Worm (Caenorhabditis elegans) whole organism, early embryonic: ENCODE measurements around the gene D2021.4.
A peak's percentile ranks its signal among the peaks of the same experiment; 100 is the strongest.

Experiments
- B0310.2 ChIP-seq: sonication (generic microtip); optimal IDR thresholded peaks from 2 replicates; lab custom pipeline; 2016; ENCODE audit warnings: mild to moderate bottlenecking, missing genetic modification characterization, missing compliant biosample characterization
- F13C5.2 ChIP-seq: sonication (generic microtip); optimal IDR thresholded peaks from 2 replicates; lab custom pipeline; 2017; ENCODE audit warnings: mild to moderate bottlenecking, missing genetic modification characterization, inconsistent platforms, missing compliant biosample characterization
- aly-1 ChIP-seq: sonication (generic microtip); optimal IDR thresholded peaks from 2 replicates; lab custom pipeline; 2016; ENCODE audit warnings: missing genetic modification characterization, missing compliant biosample characterization
- ama-1 ChIP-seq: fragments of 150-350 bp; optimal IDR thresholded peaks from 2 replicates; lab custom pipeline; 2014
- ceh-13 ChIP-seq: fragments of 200-800 bp; sonication (Bioruptor generic); optimal IDR thresholded peaks from 2 replicates; lab custom pipeline; 2018; ENCODE audit warnings: mild to moderate bottlenecking, missing genetic modification characterization, missing compliant biosample characterization
- ceh-36 ChIP-seq: sonication (generic microtip); optimal IDR thresholded peaks from 2 replicates; lab custom pipeline; 2016; ENCODE audit warnings: missing genetic modification characterization, inconsistent platforms, missing compliant biosample characterization
- ets-7 ChIP-seq: sonication (generic microtip); optimal IDR thresholded peaks from 2 replicates; lab custom pipeline; 2016; ENCODE audit warnings: missing genotype, missing genetic modification characterization, missing compliant biosample characterization
- flt-1 ChIP-seq: fragments of 200-800 bp; sonication (Bioruptor generic); IDR thresholded peaks from 2 replicates; pipeline ENCODE4 v1.3.6; 2022; ENCODE audit warnings: missing genetic modification characterization, missing compliant biosample characterization
- hmbx-1 ChIP-seq: sonication (generic microtip); optimal IDR thresholded peaks from 2 replicates; lab custom pipeline; 2016; ENCODE audit warnings: mild to moderate bottlenecking, missing genetic modification characterization, missing compliant biosample characterization
- hmg-4 ChIP-seq: fragments of 200-800 bp; sonication (Bioruptor generic); optimal IDR thresholded peaks from 2 replicates; lab custom pipeline; 2018; ENCODE audit warnings: mild to moderate bottlenecking, missing genetic modification characterization, missing compliant biosample characterization
- hnd-1 ChIP-seq: sonication (generic microtip); optimal IDR thresholded peaks from 2 replicates; lab custom pipeline; 2016; ENCODE audit warnings: missing genetic modification characterization, missing compliant biosample characterization
- pes-1 ChIP-seq: fragments of 200-800 bp; sonication (Bioruptor generic); IDR thresholded peaks from 2 replicates; pipeline ENCODE4 v1.3.6; 2022; ENCODE audit warnings: missing genetic modification reagents, missing genetic modification characterization, missing compliant biosample characterization
- scrt-1 ChIP-seq: fragments of 200-800 bp; sonication (Bioruptor generic); IDR thresholded peaks from 2 replicates; pipeline ENCODE4 v1.3.6; 2022; ENCODE audit warnings: missing genetic modification characterization, missing compliant biosample characterization
- sea-1 ChIP-seq: fragments of 200-800 bp; sonication (Bioruptor generic); conservative IDR thresholded peaks from 2 replicates; pipeline ENCODE4 v1.3.6; 2022; ENCODE audit warnings: missing genetic modification characterization, missing compliant biosample characterization
- tbx-11 ChIP-seq: fragments of 200-800 bp; sonication (Bioruptor generic); IDR thresholded peaks from 2 replicates; pipeline ENCODE4 v1.3.6; 2022; ENCODE audit warnings: missing genetic modification characterization, missing compliant biosample characterization
- tbx-37 ChIP-seq: fragments of 200-800 bp; sonication (Bioruptor generic); conservative IDR thresholded peaks from 2 replicates; pipeline ENCODE4 v1.3.6; 2022; ENCODE audit warnings: missing genetic modification reagents, missing genetic modification characterization, missing compliant biosample characterization
- tra-4 ChIP-seq: sonication (generic microtip); optimal IDR thresholded peaks from 2 replicates; lab custom pipeline; 2017; ENCODE audit warnings: missing genetic modification characterization, missing compliant biosample characterization

Gene D2021.4

ce11 chrX:8581447-8581846, 32.6 kb upstream of the D2021.4 start, which contains the start of gene F18E9.8:
Gene F18E9.8, minus strand, starts transcription at chrX:8581547.
- TF ChIP-seq flt-1 (GFP tag; lab: Robert Waterston, UW) (no peak), ets-7 (no peak), F13C5.2 (no peak), ama-1 (lab: Kevin White, UChicago) (no peak), ceh-36 (tag; lab: Kevin White, UChicago) (no peak), tra-4 (tag; lab: Kevin White, UChicago) (no peak), hmbx-1 (tag; lab: Kevin White, UChicago) (no peak), B0310.2 (tag; lab: Kevin White, UChicago) (no peak), aly-1 (tag; lab: Kevin White, UChicago) (no peak), ceh-13 (no peak), sea-1 (GFP tag; lab: Robert Waterston, UW) (no peak)

- TF ChIP-seq B0310.2 (tag; lab: Kevin White, UChicago): no peak
- no peak for TF ChIP-seq hmg-4 (GFP tag; lab: Kevin White, UChicago)
- TF ChIP-seq aly-1 (tag; lab: Kevin White, UChicago): no peak
These were observed 31.3 kb upstream of the D2021.4 start, which contains the start of gene F18E9.4 for ce11 chrX:8580217-8580616. Gene F18E9.4, plus strand, starts transcription at chrX:8580517.

ce11 chrX:8570997-8571517, 22.2 kb upstream of the D2021.4 start, which contains the start of gene jmjd-3.1:
Gene jmjd-3.1, plus strand, starts transcription at chrX:8571047.
- TF ChIP-seq scrt-1 (GFP tag; lab: Robert Waterston, UW) (no peak), ceh-36 (tag; lab: Kevin White, UChicago) (no peak), F13C5.2 (no peak), tra-4 (tag; lab: Kevin White, UChicago) (no peak), tbx-11 (GFP tag; lab: Robert Waterston, UW) (no peak), ets-7 (no peak), flt-1 (GFP tag; lab: Robert Waterston, UW) (no peak)

- TF ChIP-seq scrt-1 (GFP tag; lab: Robert Waterston, UW) (no peak), sea-1 (GFP tag; lab: Robert Waterston, UW) (no peak), tbx-37 (GFP tag; lab: Robert Waterston, UW) (no peak), F13C5.2 (no peak), hmg-4 (GFP tag; lab: Kevin White, UChicago) (peak; percentile 67)
These were observed 20.3 kb upstream of the D2021.4 start for ce11 chrX:8569159-8569558.

ce11 chrX:8568423-8568903, 19.6 kb upstream of the D2021.4 start:
- TF ChIP-seq hmg-4 (GFP tag; lab: Kevin White, UChicago): peak; percentile 3
- TF ChIP-seq ets-7: no peak

ce11 chrX:8567823-8568314, 19.0 kb upstream of the D2021.4 start:
- TF ChIP-seq tbx-37 (GFP tag; lab: Robert Waterston, UW) (no peak), scrt-1 (GFP tag; lab: Robert Waterston, UW) (no peak), aly-1 (tag; lab: Kevin White, UChicago) (no peak), sea-1 (GFP tag; lab: Robert Waterston, UW) (no peak), pes-1 (GFP tag; lab: Robert Waterston, UW) (no peak), B0310.2 (tag; lab: Kevin White, UChicago) (no peak), ama-1 (lab: Kevin White, UChicago) (no peak), hnd-1 (tag; lab: Kevin White, UChicago) (no peak)

- TF ChIP-seq pes-1 (GFP tag; lab: Robert Waterston, UW) (no peak), ceh-13 (no peak), ama-1 (lab: Kevin White, UChicago) (no peak), tbx-37 (GFP tag; lab: Robert Waterston, UW) (no peak), aly-1 (tag; lab: Kevin White, UChicago) (no peak), hmg-4 (GFP tag; lab: Kevin White, UChicago) (no peak), B0310.2 (tag; lab: Kevin White, UChicago) (no peak), hnd-1 (tag; lab: Kevin White, UChicago) (no peak), sea-1 (GFP tag; lab: Robert Waterston, UW) (no peak), scrt-1 (GFP tag; lab: Robert Waterston, UW) (no peak), flt-1 (GFP tag; lab: Robert Waterston, UW) (no peak), ets-7 (no peak), F13C5.2 (no peak), tbx-11 (GFP tag; lab: Robert Waterston, UW) (no peak), ceh-36 (tag; lab: Kevin White, UChicago) (no peak), tra-4 (tag; lab: Kevin White, UChicago) (no peak), hmbx-1 (tag; lab: Kevin White, UChicago) (no peak)
These were observed 18.3 kb upstream of the D2021.4 start for ce11 chrX:8567166-8567565.

ce11 chrX:8566521-8567032, 17.7 kb upstream of the D2021.4 start:
- no peak for TF ChIP-seq ceh-13
- TF ChIP-seq tra-4 (tag; lab: Kevin White, UChicago): no peak
- no peak for TF ChIP-seq aly-1 (tag; lab: Kevin White, UChicago)
- no peak for TF ChIP-seq hmg-4 (GFP tag; lab: Kevin White, UChicago)
